Fruit fly (Drosophila melanogaster): ENCODE data around the gene CG10948.

Gene CG10948

dm6 chr3L:12839882-12840281 lies 10.0 kb downstream of the CG10948 start:
- TF ChIP-seq CTCF (optimal IDR thresholded peaks at IDR 0.05): no peak
- TF ChIP-seq CG8478 (optimal IDR thresholded peaks at IDR 0.05): no peak

dm6 chr3L:12837196-12837720 lies 12.7 kb downstream of the CG10948 start:
- no peak for TF ChIP-seq CTCF (optimal IDR thresholded peaks at IDR 0.05)
- no peak for TF ChIP-seq CG8478 (optimal IDR thresholded peaks at IDR 0.05)

dm6 chr3L:12835511-12836479 lies 14.1 kb downstream of the CG10948 start:
- TF ChIP-seq CTCF (optimal IDR thresholded peaks at IDR 0.05) (no peak), CG8478 (optimal IDR thresholded peaks at IDR 0.05) (no peak)

- TF ChIP-seq CG8478 (optimal IDR thresholded peaks at IDR 0.05): no peak
- no peak for TF ChIP-seq CTCF (optimal IDR thresholded peaks at IDR 0.05)
These were observed 15.2 kb downstream of the CG10948 start for dm6 chr3L:12834526-12835213.

dm6 chr3L:12833864-12834525 lies 15.9 kb downstream of the CG10948 start:
- TF ChIP-seq CG8478 (optimal IDR thresholded peaks at IDR 0.05) (no peak), CTCF (optimal IDR thresholded peaks at IDR 0.05) (no peak)

dm6 chr3L:12833354-12833753 lies 16.6 kb downstream of the CG10948 start:
- TF ChIP-seq CG8478 (optimal IDR thresholded peaks at IDR 0.05) (no peak), CTCF (optimal IDR thresholded peaks at IDR 0.05) (no peak)

dm6 chr3L:12832355-12832881 lies 17.5 kb downstream of the CG10948 start:
- TF ChIP-seq CTCF (optimal IDR thresholded peaks at IDR 0.05) (no peak), CG8478 (optimal IDR thresholded peaks at IDR 0.05) (no peak)

dm6 chr3L:12831290-12831952 lies 18.5 kb downstream of the CG10948 start:
- no peak for TF ChIP-seq CG8478 (optimal IDR thresholded peaks at IDR 0.05)
- no peak for TF ChIP-seq CTCF (optimal IDR thresholded peaks at IDR 0.05)

dm6 chr3L:12830416-12830815 lies 19.5 kb downstream of the CG10948 start:
- TF ChIP-seq CTCF (optimal IDR thresholded peaks at IDR 0.05) (no peak), CG8478 (optimal IDR thresholded peaks at IDR 0.05) (no peak)

- TF ChIP-seq CTCF (optimal IDR thresholded peaks at IDR 0.05) (no peak), CG8478 (optimal IDR thresholded peaks at IDR 0.05) (no peak)
These were observed 21.4 kb downstream of the CG10948 start for dm6 chr3L:12828532-12828931.

dm6 chr3L:12827705-12828104 lies 22.2 kb downstream of the CG10948 start:
- TF ChIP-seq CG8478 (optimal IDR thresholded peaks at IDR 0.05) (no peak), CTCF (optimal IDR thresholded peaks at IDR 0.05) (no peak)

dm6 chr3L:12815756-12816155 lies 34.2 kb downstream of the CG10948 start:
- TF ChIP-seq CTCF (optimal IDR thresholded peaks at IDR 0.05) (no peak), CG8478 (optimal IDR thresholded peaks at IDR 0.05) (no peak)

dm6 chr3L:12814806-12815205 lies 35.1 kb downstream of the CG10948 start:
- no peak for TF ChIP-seq CG8478 (optimal IDR thresholded peaks at IDR 0.05)
- TF ChIP-seq CTCF (optimal IDR thresholded peaks at IDR 0.05): no peak

- TF ChIP-seq CTCF (optimal IDR thresholded peaks at IDR 0.05) (no peak), CG8478 (optimal IDR thresholded peaks at IDR 0.05) (no peak)
These were observed 36.0 kb downstream of the CG10948 start, which contains the start of the genes Sf3a2 and CG42588 for dm6 chr3L:12813907-12814306. Gene Sf3a2, minus strand, starts transcription at chr3L:12814019. Gene CG42588, plus strand, starts transcription at chr3L:12814254.

All from S2 (cell line).